Worm (Caenorhabditis elegans) whole organism, young adult: Measurements from ENCODE around the gene pcn-1.
A peak's percentile ranks its signal among the peaks of the same experiment; 100 is the strongest.

Source experiments
- D2030.7 ChIP-seq: fragments of 200-800 bp; sonication (Bioruptor generic); IDR thresholded peaks from 2 replicates; pipeline ENCODE4 v1.3.6; 2022; ENCODE audit warnings: missing genetic modification reagents, missing genetic modification characterization, missing compliant biosample characterization
- F10E7.11 ChIP-seq: sonication (generic microtip); optimal IDR thresholded peaks from 2 replicates; lab custom pipeline; 2017; ENCODE audit warnings: mild to moderate bottlenecking, missing genetic modification characterization, moderate library complexity, missing compliant biosample characterization
- F33H1.4 ChIP-seq: fragments of 200-800 bp; sonication (Bioruptor generic); IDR thresholded peaks from 2 replicates; pipeline ENCODE4 v1.3.6; 2022; ENCODE audit warnings: missing genetic modification reagents, missing genetic modification characterization, missing compliant biosample characterization
- F39B2.1 ChIP-seq: fragments of 200-800 bp; sonication (Bioruptor generic); IDR thresholded peaks from 2 replicates; pipeline ENCODE4 v1.3.6; 2022; ENCODE audit warnings: missing genetic modification reagents, missing genetic modification characterization, missing compliant biosample characterization
- F57C9.4 ChIP-seq: sonication (generic microtip); optimal IDR thresholded peaks from 2 replicates; lab custom pipeline; 2017; ENCODE audit warnings: mild to moderate bottlenecking, missing genetic modification characterization, missing compliant biosample characterization
- K12H6.12 ChIP-seq: fragments of 200-800 bp; sonication (Bioruptor generic); optimal IDR thresholded peaks from 2 replicates; lab custom pipeline; 2018; ENCODE audit warnings: mild to moderate bottlenecking, missing genetic modification characterization, missing compliant biosample characterization
- Y53F4B.3 ChIP-seq: fragments of 200-800 bp; sonication (Bioruptor generic); IDR thresholded peaks from 2 replicates; pipeline ENCODE4 v1.3.6; 2022; ENCODE audit warnings: missing genetic modification reagents, missing genetic modification characterization, missing compliant biosample characterization
- ZK185.1 ChIP-seq: sonication (generic microtip); optimal IDR thresholded peaks from 2 replicates; lab custom pipeline; 2016; ENCODE audit warnings: mild to moderate bottlenecking, missing genetic modification characterization, missing compliant biosample characterization; ENCODE audit not compliant: poor library complexity, severe bottlenecking
- aptf-2 ChIP-seq: fragments of 200-800 bp; sonication (Bioruptor generic); conservative IDR thresholded peaks from 2 replicates; pipeline ENCODE4 v1.3.6; 2022; ENCODE audit warnings: missing genetic modification reagents, missing genetic modification characterization, missing compliant biosample characterization
- aptf-3 ChIP-seq: fragments of 200-800 bp; sonication (Bioruptor generic); IDR thresholded peaks from 2 replicates; pipeline ENCODE4 v1.3.6; 2022; ENCODE audit warnings: missing genetic modification characterization, missing compliant biosample characterization
- attf-3 ChIP-seq: fragments of 200-800 bp; sonication (Bioruptor generic); conservative IDR thresholded peaks from 2 replicates; pipeline ENCODE4 v1.3.6; 2022; ENCODE audit warnings: missing genetic modification reagents, missing genetic modification characterization, missing compliant biosample characterization
- cebp-1 ChIP-seq, 2 experiments: fragments of 200-800 bp in 1 of 2; sonication (Bioruptor generic) in 1 of 2; sonication (generic microtip) in 1 of 2; IDR thresholded peaks in 1 of 2; optimal IDR thresholded peaks in 1 of 2; 2 replicates each; pipeline versions ENCODE4 v1.3.6 to Lab custom; 2017 to 2022; ENCODE audit warnings: missing compliant biosample characterization in 2 of 2, missing genetic modification characterization in 2 of 2, mild to moderate bottlenecking in 1 of 2, missing genetic modification reagents in 1 of 2, moderate library complexity in 1 of 2
- ceh-58 ChIP-seq: fragments of 200-800 bp; sonication (Bioruptor generic); IDR thresholded peaks from 2 replicates; pipeline ENCODE4 v1.3.6; 2022; ENCODE audit warnings: missing genetic modification characterization, missing compliant biosample characterization
- ceh-91 ChIP-seq: fragments of 200-800 bp; sonication (Bioruptor generic); IDR thresholded peaks from 2 replicates; pipeline ENCODE4 v1.3.6; 2022; ENCODE audit warnings: missing genetic modification reagents, missing genetic modification characterization, missing compliant biosample characterization
- dox-1 ChIP-seq: fragments of 200-800 bp; sonication (Bioruptor generic); IDR thresholded peaks from 2 replicates; pipeline ENCODE4 v1.3.6; 2022; ENCODE audit warnings: missing genetic modification reagents, missing genetic modification characterization, missing compliant biosample characterization
- efl-1 ChIP-seq: fragments of 150-350 bp; optimal IDR thresholded peaks from 2 replicates; lab custom pipeline; 2014; ENCODE audit warnings: missing biosample characterization, missing genetic modification reagents, missing genetic modification characterization
- egl-44 ChIP-seq: fragments of 200-800 bp; sonication (Bioruptor generic); IDR thresholded peaks from 2 replicates; pipeline ENCODE4 v1.3.6; 2022; ENCODE audit warnings: missing genetic modification reagents, missing genetic modification characterization, missing compliant biosample characterization
- egrh-3 ChIP-seq: fragments of 200-800 bp; sonication (Bioruptor generic); IDR thresholded peaks from 2 replicates; pipeline ENCODE4 v1.3.6; 2022; ENCODE audit warnings: missing genetic modification reagents, missing genetic modification characterization, missing compliant biosample characterization
- gei-17 ChIP-seq: fragments of 200-800 bp; sonication (Bioruptor generic); optimal IDR thresholded peaks from 2 replicates; lab custom pipeline; 2018; ENCODE audit warnings: mild to moderate bottlenecking, missing genetic modification characterization, missing compliant biosample characterization
- hlh-12 ChIP-seq: sonication (generic microtip); optimal IDR thresholded peaks from 2 replicates; lab custom pipeline; 2016; ENCODE audit warnings: missing genetic modification characterization, missing compliant biosample characterization
- hlh-26 ChIP-seq: fragments of 200-800 bp; sonication (Bioruptor generic); conservative IDR thresholded peaks from 2 replicates; pipeline ENCODE4 v1.3.6; 2022; ENCODE audit warnings: missing genetic modification reagents, missing genetic modification characterization, missing compliant biosample characterization
- hmg-1.2 ChIP-seq: fragments of 200-800 bp; sonication (Bioruptor generic); IDR thresholded peaks from 2 replicates; pipeline ENCODE4 v1.3.6; 2022; ENCODE audit warnings: missing genetic modification reagents, missing genetic modification characterization, missing compliant biosample characterization
- let-607 ChIP-seq, 2 experiments: fragments of 200-800 bp in 1 of 2; sonication (Bioruptor generic) in 1 of 2; sonication (generic microtip) in 1 of 2; optimal IDR thresholded peaks; 2 replicates each; lab custom pipeline; 2016 to 2018; ENCODE audit warnings: mild to moderate bottlenecking in 2 of 2, missing compliant biosample characterization in 2 of 2, missing genetic modification characterization in 2 of 2, moderate library complexity in 2 of 2, missing genotype in 1 of 2
- madf-10 ChIP-seq: sonication (generic microtip); optimal IDR thresholded peaks from 2 replicates; lab custom pipeline; 2016; ENCODE audit warnings: mild to moderate bottlenecking, missing genetic modification characterization, missing compliant biosample characterization
- mcd-1 ChIP-seq: fragments of 200-800 bp; sonication (Bioruptor generic); IDR thresholded peaks from 2 replicates; pipeline ENCODE4 v1.3.6; 2022; ENCODE audit warnings: missing genetic modification reagents, missing genetic modification characterization, missing compliant biosample characterization
- mxl-1 ChIP-seq: sonication (generic microtip); optimal IDR thresholded peaks from 2 replicates; lab custom pipeline; 2016; ENCODE audit warnings: missing genetic modification characterization, missing compliant biosample characterization
- nfya-1 ChIP-seq: sonication (generic microtip); optimal IDR thresholded peaks from 2 replicates; lab custom pipeline; 2017; ENCODE audit warnings: antibody characterized with exemption, missing compliant biosample characterization, missing genetic modification characterization, borderline replicate concordance; ENCODE audit not compliant: insufficient read depth
- nhr-80 ChIP-seq: sonication (generic microtip); optimal IDR thresholded peaks from 2 replicates; lab custom pipeline; 2016; ENCODE audit warnings: missing genetic modification characterization, missing compliant biosample characterization
- nhr-90 ChIP-seq: sonication (generic microtip); optimal IDR thresholded peaks from 2 replicates; lab custom pipeline; 2016; ENCODE audit warnings: missing genotype, mild to moderate bottlenecking, missing genetic modification characterization, missing compliant biosample characterization
- rpc-1 ChIP-seq, 2 experiments: fragments of 150-350 bp in 1 of 2; sonication (generic microtip) in 1 of 2; optimal IDR thresholded peaks; 2 replicates each; lab custom pipeline; 2014 to 2018; ENCODE audit warnings: missing biosample characterization in 1 of 2, missing genetic modification characterization in 1 of 2, missing genetic modification reagents in 1 of 2, missing genotype in 1 of 2
- snpc-4 ChIP-seq, 5 experiments: fragments of 150-350 bp in 1 of 5; sonication (generic microtip) in 4 of 5; optimal IDR thresholded peaks; 2 replicates each; lab custom pipeline; 2014 to 2018; ENCODE audit warnings: missing genetic modification characterization in 5 of 5, missing biosample characterization in 3 of 5, antibody characterized with exemption in 2 of 5, mild to moderate bottlenecking in 2 of 5, missing compliant biosample characterization in 2 of 5, missing genotype in 2 of 5, moderate library complexity in 2 of 5, missing genetic modification reagents in 1 of 5
- somi-1 ChIP-seq: fragments of 200-800 bp; sonication (Bioruptor generic); optimal IDR thresholded peaks from 2 replicates; lab custom pipeline; 2018; ENCODE audit warnings: mild to moderate bottlenecking, missing genetic modification characterization, missing compliant biosample characterization
- tbp1 ChIP-seq: fragments of 200-800 bp; sonication (Bioruptor generic); optimal IDR thresholded peaks from 2 replicates; lab custom pipeline; 2018; ENCODE audit warnings: mild to moderate bottlenecking, missing genetic modification characterization, missing compliant biosample characterization
- unc-130 ChIP-seq: sonication (generic microtip); optimal IDR thresholded peaks from 2 replicates; lab custom pipeline; 2016; ENCODE audit warnings: missing genetic modification reagents, missing genetic modification characterization, missing compliant biosample characterization
- zfh-2 ChIP-seq: fragments of 200-800 bp; sonication (Bioruptor generic); conservative IDR thresholded peaks from 2 replicates; pipeline ENCODE4 v1.3.6; 2022; ENCODE audit warnings: missing genetic modification reagents, missing genetic modification characterization, missing compliant biosample characterization
- ztf-22 ChIP-seq: fragments of 200-800 bp; sonication (Bioruptor generic); optimal IDR thresholded peaks from 2 replicates; lab custom pipeline; 2018; ENCODE audit warnings: mild to moderate bottlenecking, missing genetic modification characterization, moderate library complexity, missing compliant biosample characterization
- ztf-3 ChIP-seq: fragments of 200-800 bp; sonication (Bioruptor generic); optimal IDR thresholded peaks from 2 replicates; lab custom pipeline; 2018; ENCODE audit warnings: mild to moderate bottlenecking, missing genetic modification characterization, missing compliant biosample characterization

The pcn-1 gene

DNA sequence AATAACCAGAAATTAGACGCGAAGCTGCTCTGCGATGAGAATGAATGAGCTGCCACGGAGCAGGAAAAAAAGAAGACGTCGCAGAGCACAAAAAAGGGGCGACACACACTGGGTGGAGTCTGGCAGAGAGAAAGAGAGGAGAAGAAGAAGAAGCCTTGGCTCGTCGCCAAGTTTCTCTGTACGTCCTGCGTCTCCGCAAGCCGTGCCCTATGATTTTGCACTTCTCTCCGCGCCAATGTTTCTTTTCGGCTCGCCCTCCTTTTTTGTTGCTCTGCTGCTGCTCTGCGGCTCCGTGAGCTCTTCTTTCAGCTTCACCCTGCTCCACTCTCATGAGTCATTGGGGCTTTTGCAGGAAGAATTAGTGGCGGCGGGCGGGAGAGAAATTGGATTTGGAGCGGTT is 14.4 kb downstream of the pcn-1 start, which contains the start of gene hlh-30 (continued):
- TF ChIP-seq madf-10 (tag; lab: Kevin White, UChicago) (no peak), hlh-26 (GFP tag; lab: Robert Waterston, UW) (no peak), cebp-1 (GFP tag; IDR thresholded peaks at IDR 0.05; lab: Robert Waterston, UW) (no peak), cebp-1 (tag; optimal IDR thresholded peaks at IDR 0.05; lab: Kevin White, UChicago) (peak; percentile 49), dox-1 (peak; percentile 63; the same call in 1 of the 2 replicates), mcd-1 (peak; percentile 56), aptf-2 (no peak), egrh-3 (GFP tag; lab: Robert Waterston, UW) (peak; percentile 61), ZK185.1 (tag; lab: Kevin White, UChicago) (no peak), F39B2.1 (no peak), ztf-3 (GFP tag; lab: Kevin White, UChicago) (no peak), nhr-90 (tag; lab: Kevin White, UChicago) (no peak), mxl-1 (tag; lab: Kevin White, UChicago) (no peak), tbp1 (no peak), F33H1.4 (GFP tag; lab: Robert Waterston, UW) (no peak), rpc-1 (optimal IDR thresholded peaks at IDR 0.05; lab: Kevin White, UChicago) (no peak), rpc-1 (tag; optimal IDR thresholded peaks at IDR 0.05; lab: Kevin White, UChicago) (no peak), Y53F4B.3 (GFP tag; lab: Robert Waterston, UW) (no peak), somi-1 (GFP tag; lab: Kevin White, UChicago) (peak; percentile 22), zfh-2 (GFP tag; lab: Robert Waterston, UW) (peak; percentile 96), attf-3 (peak; percentile 8; the same call in 1 of the 2 replicates), egl-44 (GFP tag; lab: Robert Waterston, UW) (no peak), F10E7.11 (tag; lab: Kevin White, UChicago) (no peak), hmg-1.2 (GFP tag; lab: Robert Waterston, UW) (peak; percentile 57; the same call in 1 of the 2 replicates), unc-130 (GFP tag; lab: Kevin White, UChicago) (no peak), hlh-12 (no peak), ceh-58 (GFP tag; lab: Robert Waterston, UW) (0 out of 2 replicates have a peak, but pooled peaks have one; percentile 45), snpc-4 (GFP tag; optimal IDR thresholded peaks at IDR 0.05; lab: Kevin White, UChicago) (no peak), snpc-4 (tag; optimal IDR thresholded peaks at IDR 0.05; lab: Kevin White, UChicago) (no peak), nhr-80 (tag; lab: Kevin White, UChicago) (peak; percentile 36), D2030.7 (GFP tag; lab: Robert Waterston, UW) (no peak), ceh-91 (GFP tag; lab: Robert Waterston, UW) (no peak), F57C9.4 (tag; lab: Kevin White, UChicago) (no peak), let-607 (tag; optimal IDR thresholded peaks at IDR 0.05; lab: Kevin White, UChicago) (no peak), aptf-3 (GFP tag; lab: Robert Waterston, UW) (no peak), K12H6.12 (tag; lab: Kevin White, UChicago) (peak; percentile 18), ztf-22 (GFP tag; lab: Kevin White, UChicago) (no peak), efl-1 (no peak)
- TF ChIP-seq, all 124 proteins: peak for 14

DNA sequence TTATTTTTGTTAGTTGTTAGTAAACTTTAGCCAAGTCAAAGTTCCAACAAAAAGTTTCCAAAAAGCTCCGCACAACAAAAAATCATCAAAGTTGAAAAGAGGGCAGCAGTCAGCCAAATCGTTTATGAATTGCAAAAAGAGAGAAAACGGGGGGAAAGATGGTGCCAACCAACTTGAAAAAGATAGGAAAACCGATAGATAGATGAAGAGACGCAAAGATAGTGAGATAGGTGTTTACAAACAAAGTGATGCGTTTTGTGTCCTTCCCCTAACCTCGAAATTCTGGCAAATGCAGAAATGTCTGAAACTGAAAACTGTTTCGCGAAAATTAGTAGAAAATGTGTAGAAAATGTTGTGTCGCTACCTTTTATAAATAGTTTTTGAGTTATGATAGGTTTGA is 15.8 kb downstream of the pcn-1 start:
- TF ChIP-seq mxl-1 (tag; lab: Kevin White, UChicago) (no peak), gei-17 (GFP tag; lab: Kevin White, UChicago) (no peak), nfya-1 (tag; lab: Kevin White, UChicago) (no peak), nhr-80 (tag; lab: Kevin White, UChicago) (peak; percentile 37)
